Worm (Caenorhabditis elegans) whole organism, young adult: ENCODE results near the gene pdcd-2.

Experiments
- B0019.2 ChIP-seq: fragments of 200-800 bp; sonication (Bioruptor generic); conservative IDR thresholded peaks from 2 replicates; pipeline ENCODE4 v1.3.6; 2022; ENCODE audit warnings: missing genetic modification reagents, missing genetic modification characterization, missing compliant biosample characterization
- B0336.3 ChIP-seq: fragments of 200-800 bp; sonication (Bioruptor generic); IDR thresholded peaks from 2 replicates; pipeline ENCODE4 v1.3.6; 2022; ENCODE audit warnings: missing genetic modification characterization, missing compliant biosample characterization
- F10E7.11 ChIP-seq: sonication (generic microtip); optimal IDR thresholded peaks from 2 replicates; lab custom pipeline; 2017; ENCODE audit warnings: mild to moderate bottlenecking, missing genetic modification characterization, moderate library complexity, missing compliant biosample characterization
- F33H1.4 ChIP-seq: fragments of 200-800 bp; sonication (Bioruptor generic); IDR thresholded peaks from 2 replicates; pipeline ENCODE4 v1.3.6; 2022; ENCODE audit warnings: missing genetic modification reagents, missing genetic modification characterization, missing compliant biosample characterization
- F39B2.1 ChIP-seq: fragments of 200-800 bp; sonication (Bioruptor generic); IDR thresholded peaks from 2 replicates; pipeline ENCODE4 v1.3.6; 2022; ENCODE audit warnings: missing genetic modification reagents, missing genetic modification characterization, missing compliant biosample characterization
- F52B5.7 ChIP-seq: sonication (generic microtip); optimal IDR thresholded peaks from 2 replicates; lab custom pipeline; 2016; ENCODE audit warnings: mild to moderate bottlenecking, missing genetic modification characterization, missing compliant biosample characterization
- Y53F4B.3 ChIP-seq: fragments of 200-800 bp; sonication (Bioruptor generic); IDR thresholded peaks from 2 replicates; pipeline ENCODE4 v1.3.6; 2022; ENCODE audit warnings: missing genetic modification reagents, missing genetic modification characterization, missing compliant biosample characterization
- Y56A3A.18 ChIP-seq: fragments of 200-800 bp; sonication (Bioruptor generic); IDR thresholded peaks from 2 replicates; pipeline ENCODE4 v1.3.6; 2022; ENCODE audit warnings: missing genetic modification reagents, missing genetic modification characterization, missing compliant biosample characterization
- Y95B8A.8 ChIP-seq: fragments of 200-800 bp; sonication (Bioruptor generic); IDR thresholded peaks from 2 replicates; pipeline ENCODE4 v1.3.6; 2022; ENCODE audit warnings: missing genetic modification reagents, missing genetic modification characterization, missing compliant biosample characterization
- aptf-2 ChIP-seq: fragments of 200-800 bp; sonication (Bioruptor generic); conservative IDR thresholded peaks from 2 replicates; pipeline ENCODE4 v1.3.6; 2022; ENCODE audit warnings: missing genetic modification reagents, missing genetic modification characterization, missing compliant biosample characterization
- aptf-3 ChIP-seq: fragments of 200-800 bp; sonication (Bioruptor generic); IDR thresholded peaks from 2 replicates; pipeline ENCODE4 v1.3.6; 2022; ENCODE audit warnings: missing genetic modification characterization, missing compliant biosample characterization
- atf-7 ChIP-seq: sonication (generic microtip); optimal IDR thresholded peaks from 2 replicates; lab custom pipeline; 2017; ENCODE audit warnings: mild to moderate bottlenecking, missing genetic modification characterization, missing compliant biosample characterization
- attf-3 ChIP-seq: fragments of 200-800 bp; sonication (Bioruptor generic); conservative IDR thresholded peaks from 2 replicates; pipeline ENCODE4 v1.3.6; 2022; ENCODE audit warnings: missing genetic modification reagents, missing genetic modification characterization, missing compliant biosample characterization
- bed-1 ChIP-seq: fragments of 200-800 bp; sonication (Bioruptor generic); IDR thresholded peaks from 2 replicates; pipeline ENCODE4 v1.3.6; 2022; ENCODE audit warnings: missing genetic modification reagents, missing genetic modification characterization, missing compliant biosample characterization
- bed-2 ChIP-seq: fragments of 200-800 bp; sonication (Bioruptor generic); IDR thresholded peaks from 2 replicates; pipeline ENCODE4 v1.3.6; 2022; ENCODE audit warnings: missing genetic modification reagents, missing genetic modification characterization, missing compliant biosample characterization
- ceh-58 ChIP-seq: fragments of 200-800 bp; sonication (Bioruptor generic); IDR thresholded peaks from 2 replicates; pipeline ENCODE4 v1.3.6; 2022; ENCODE audit warnings: missing genetic modification characterization, missing compliant biosample characterization
- die-1 ChIP-seq: sonication (generic microtip); optimal IDR thresholded peaks from 2 replicates; lab custom pipeline; 2016; ENCODE audit warnings: missing genotype, mild to moderate bottlenecking, missing genetic modification characterization, missing compliant biosample characterization
- dpff-1 ChIP-seq: sonication (generic microtip); optimal IDR thresholded peaks from 2 replicates; lab custom pipeline; 2017; ENCODE audit warnings: mild to moderate bottlenecking, missing genetic modification characterization, missing compliant biosample characterization
- egrh-3 ChIP-seq: fragments of 200-800 bp; sonication (Bioruptor generic); IDR thresholded peaks from 2 replicates; pipeline ENCODE4 v1.3.6; 2022; ENCODE audit warnings: missing genetic modification reagents, missing genetic modification characterization, missing compliant biosample characterization
- ekl-4 ChIP-seq: fragments of 200-800 bp; sonication (Bioruptor generic); IDR thresholded peaks from 2 replicates; pipeline ENCODE4 v1.3.6; 2022; ENCODE audit warnings: missing genetic modification reagents, missing genetic modification characterization, missing compliant biosample characterization
- fkh-3 ChIP-seq: sonication (generic microtip); optimal IDR thresholded peaks from 2 replicates; lab custom pipeline; 2016; ENCODE audit warnings: mild to moderate bottlenecking, missing genetic modification characterization, missing compliant biosample characterization
- him-1 ChIP-seq: sonication (generic microtip); optimal IDR thresholded peaks from 2 replicates; lab custom pipeline; 2016; ENCODE audit warnings: missing genotype, missing genetic modification reagents, missing genetic modification characterization, missing compliant biosample characterization
- hmg-1.2 ChIP-seq: fragments of 200-800 bp; sonication (Bioruptor generic); IDR thresholded peaks from 2 replicates; pipeline ENCODE4 v1.3.6; 2022; ENCODE audit warnings: missing genetic modification reagents, missing genetic modification characterization, missing compliant biosample characterization
- hmg-20 ChIP-seq: fragments of 200-800 bp; sonication (Bioruptor generic); IDR thresholded peaks from 2 replicates; pipeline ENCODE4 v1.3.6; 2022; ENCODE audit warnings: missing genetic modification reagents, missing genetic modification characterization, missing compliant biosample characterization
- hrde-1 ChIP-seq: sonication (generic microtip); optimal IDR thresholded peaks from 2 replicates; lab custom pipeline; 2016; ENCODE audit warnings: missing genetic modification characterization, mild to moderate bottlenecking, missing compliant biosample characterization, moderate library complexity, missing genotype, missing genetic modification reagents, borderline replicate concordance
- lir-1 ChIP-seq: fragments of 200-800 bp; sonication (Bioruptor generic); conservative IDR thresholded peaks from 2 replicates; pipeline ENCODE4 v1.3.6; 2022; ENCODE audit warnings: missing genetic modification reagents, missing genetic modification characterization, missing compliant biosample characterization
- lsy-27 ChIP-seq: sonication (generic microtip); optimal IDR thresholded peaks from 2 replicates; lab custom pipeline; 2017; ENCODE audit warnings: missing genetic modification characterization, mild to moderate bottlenecking, missing compliant biosample characterization, antibody characterized with exemption, missing genotype, borderline replicate concordance; ENCODE audit not compliant: insufficient read depth
- madf-10 ChIP-seq: sonication (generic microtip); optimal IDR thresholded peaks from 2 replicates; lab custom pipeline; 2016; ENCODE audit warnings: mild to moderate bottlenecking, missing genetic modification characterization, missing compliant biosample characterization
- madf-8 ChIP-seq: fragments of 200-800 bp; sonication (Bioruptor generic); conservative IDR thresholded peaks from 2 replicates; pipeline ENCODE4 v1.3.6; 2022; ENCODE audit warnings: missing genetic modification reagents, missing genetic modification characterization, missing compliant biosample characterization
- mel-28 ChIP-seq: sonication (generic microtip); optimal IDR thresholded peaks from 2 replicates; lab custom pipeline; 2016; ENCODE audit warnings: borderline replicate concordance, mild to moderate bottlenecking, missing genetic modification characterization, missing compliant biosample characterization
- nfya-2 ChIP-seq: fragments of 200-800 bp; sonication (Bioruptor generic); IDR thresholded peaks from 2 replicates; pipeline ENCODE4 v1.3.6; 2022; ENCODE audit warnings: missing genetic modification reagents, missing genetic modification characterization, missing compliant biosample characterization
- nfyb-1 ChIP-seq: fragments of 200-800 bp; sonication (Bioruptor generic); IDR thresholded peaks from 2 replicates; pipeline ENCODE4 v1.3.6; 2022; ENCODE audit warnings: missing genetic modification reagents, missing genetic modification characterization, missing compliant biosample characterization
- pbrm-1 ChIP-seq: fragments of 200-800 bp; sonication (Bioruptor generic); IDR thresholded peaks from 2 replicates; pipeline ENCODE4 v1.3.6; 2022; ENCODE audit warnings: missing genetic modification reagents, missing genetic modification characterization, missing compliant biosample characterization
- pha-4 ChIP-seq: fragments of 150-350 bp; sonication (generic microtip); optimal IDR thresholded peaks from 2 replicates; lab custom pipeline; 2014; ENCODE audit warnings: missing biosample characterization, missing genetic modification reagents, missing genetic modification characterization
- sdz-38 ChIP-seq: sonication (generic microtip); optimal IDR thresholded peaks from 2 replicates; lab custom pipeline; 2016; ENCODE audit warnings: missing genotype, missing genetic modification characterization, missing compliant biosample characterization
- snpc-1.3 ChIP-seq: sonication (generic microtip); optimal IDR thresholded peaks from 2 replicates; lab custom pipeline; 2017; ENCODE audit warnings: missing genetic modification characterization, mild to moderate bottlenecking, missing compliant biosample characterization, antibody characterized with exemption, moderate library complexity, missing genotype, missing genetic modification reagents; ENCODE audit not compliant: insufficient read depth
- snpc-4 ChIP-seq, 5 experiments: fragments of 150-350 bp in 1 of 5; sonication (generic microtip) in 4 of 5; optimal IDR thresholded peaks; 2 replicates each; lab custom pipeline; 2014 to 2018; ENCODE audit warnings: missing genetic modification characterization in 5 of 5, missing biosample characterization in 3 of 5, antibody characterized with exemption in 2 of 5, mild to moderate bottlenecking in 2 of 5, missing compliant biosample characterization in 2 of 5, missing genotype in 2 of 5, moderate library complexity in 2 of 5, missing genetic modification reagents in 1 of 5
- sptf-2 ChIP-seq: fragments of 200-800 bp; sonication (Bioruptor generic); optimal IDR thresholded peaks from 2 replicates; lab custom pipeline; 2018; ENCODE audit warnings: mild to moderate bottlenecking, missing genetic modification characterization, missing compliant biosample characterization
- tbp1 ChIP-seq: fragments of 200-800 bp; sonication (Bioruptor generic); optimal IDR thresholded peaks from 2 replicates; lab custom pipeline; 2018; ENCODE audit warnings: mild to moderate bottlenecking, missing genetic modification characterization, missing compliant biosample characterization
- tbx-9 ChIP-seq: sonication (generic microtip); optimal IDR thresholded peaks from 2 replicates; lab custom pipeline; 2016; ENCODE audit warnings: borderline replicate concordance, missing genetic modification characterization, inconsistent platforms, missing compliant biosample characterization
- unc-62 ChIP-seq: fragments of 150-350 bp; optimal IDR thresholded peaks from 2 replicates; lab custom pipeline; 2014; ENCODE audit warnings: missing biosample characterization, missing genetic modification reagents, missing genetic modification characterization
- xnd-1 ChIP-seq: sonication (generic microtip); optimal IDR thresholded peaks from 2 replicates; lab custom pipeline; 2016; ENCODE audit warnings: missing genotype, missing genetic modification reagents, missing genetic modification characterization, missing compliant biosample characterization
- zim-3 ChIP-seq: sonication (generic microtip); optimal IDR thresholded peaks from 2 replicates; lab custom pipeline; 2017; ENCODE audit warnings: mild to moderate bottlenecking, missing genetic modification characterization, moderate library complexity, missing compliant biosample characterization
- ztf-6 ChIP-seq: fragments of 200-800 bp; sonication (Bioruptor generic); IDR thresholded peaks from 2 replicates; pipeline ENCODE4 v1.3.6; 2022; ENCODE audit warnings: missing genetic modification reagents, missing genetic modification characterization, missing compliant biosample characterization

The pdcd-2 gene

DNA sequence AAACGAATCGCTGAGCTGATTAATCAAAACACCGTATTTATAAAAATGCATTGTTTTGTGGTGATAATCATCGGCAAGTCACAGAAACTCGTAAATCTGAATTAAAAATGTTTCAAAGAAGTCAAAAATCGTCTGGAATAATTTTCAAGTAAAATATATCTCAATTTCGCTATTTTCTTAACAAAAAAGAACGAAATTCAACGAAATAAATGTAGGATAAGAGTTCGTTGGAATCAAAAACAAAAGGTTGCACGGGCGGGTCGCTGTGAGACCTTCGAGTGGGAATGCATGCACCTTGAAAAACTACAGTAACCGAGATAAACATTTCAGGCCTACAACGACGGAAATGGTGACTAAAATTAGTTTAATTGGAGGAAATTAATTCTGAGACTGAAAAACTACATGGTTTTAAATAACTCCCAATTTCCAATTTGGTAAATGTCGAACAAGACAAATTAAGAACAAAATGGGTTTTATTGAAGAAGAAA is 16.5 kb upstream of the pdcd-2 start, which contains the start of gene C28A5.1 (continued):
- TF ChIP-seq attf-3 (GFP tag; lab: Robert Waterston, UW), result no peak
- no peak for TF ChIP-seq F39B2.1 (GFP tag; lab: Robert Waterston, UW)
- TF ChIP-seq dpff-1, result no peak
- peak; percentile 91 for TF ChIP-seq xnd-1 (tag; lab: Kevin White, UChicago)
- no peak for TF ChIP-seq unc-62 (GFP tag; lab: Kevin White, UChicago)
- peak; percentile 86 for TF ChIP-seq him-1 (tag; lab: Kevin White, UChicago)
- TF ChIP-seq F33H1.4 (GFP tag; lab: Robert Waterston, UW), result peak; percentile 95
- TF ChIP-seq tbp1 (GFP tag; lab: Kevin White, UChicago), result peak; percentile 39
- no peak for TF ChIP-seq bed-2 (GFP tag; lab: Robert Waterston, UW)
- no peak for TF ChIP-seq hmg-20 (GFP tag; lab: Robert Waterston, UW)
- TF ChIP-seq tbx-9, result no peak
- no peak for TF ChIP-seq nfya-2 (GFP tag; lab: Robert Waterston, UW)
- no peak for TF ChIP-seq lsy-27 (tag; lab: Kevin White, UChicago)
- peak; percentile 81 for TF ChIP-seq snpc-1.3 (tag; lab: Kevin White, UChicago)

DNA sequence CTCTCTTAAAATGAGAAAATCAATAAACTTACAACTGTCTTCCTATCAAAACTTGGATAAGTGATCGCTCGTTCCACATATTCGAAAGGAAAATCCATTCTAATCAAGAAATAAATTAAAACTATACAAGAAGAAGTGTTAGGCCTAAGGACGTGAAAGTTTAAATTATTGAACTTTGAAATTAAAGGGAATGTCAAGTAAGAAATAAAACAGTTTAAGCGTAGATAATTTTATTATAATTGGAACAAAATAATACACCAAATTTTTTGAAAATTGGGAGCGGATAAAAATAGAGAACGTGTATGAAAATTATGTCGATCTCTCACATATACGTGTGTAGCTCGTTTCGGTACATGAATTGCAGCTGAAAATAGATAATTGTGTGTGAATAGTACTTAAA is 11.5 kb upstream of the pdcd-2 start, which contains the start of gene C28A5.6:
TSS of gene C28A5.6 (minus strand) at position 101 of the 400 bp plus-strand sequence.
- TF ChIP-seq Y56A3A.18 (no peak), pha-4 (no peak), sptf-2 (GFP tag; lab: Kevin White, UChicago) (no peak), lsy-27 (tag; lab: Kevin White, UChicago) (no peak)

DNA sequence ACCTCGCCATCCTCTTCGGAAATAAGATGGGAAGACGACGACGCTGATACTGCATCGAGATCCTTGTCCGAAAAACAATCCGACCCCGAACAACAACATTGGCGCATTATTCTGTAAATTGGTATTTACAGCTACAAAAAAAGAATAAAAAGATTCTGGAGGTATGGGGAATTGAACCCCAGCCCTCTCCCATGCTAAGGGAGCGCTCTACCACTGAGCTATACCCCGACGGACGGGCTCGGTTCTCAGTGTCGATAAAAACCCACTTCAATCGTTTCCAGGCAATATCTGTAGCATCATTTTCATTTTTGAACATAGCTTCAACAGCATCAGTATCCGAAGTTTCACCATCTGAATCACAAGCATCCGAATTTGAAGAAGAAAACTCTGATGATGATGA is 10.9 kb upstream of the pdcd-2 start:
- TF ChIP-seq F10E7.11 (tag; lab: Kevin White, UChicago) (no peak), Y95B8A.8 (GFP tag; lab: Robert Waterston, UW) (no peak), ceh-58 (GFP tag; lab: Robert Waterston, UW) (0 out of 2 replicates have a peak, but pooled peaks have one; percentile 57), nfyb-1 (GFP tag; lab: Robert Waterston, UW) (peak; percentile 73), fkh-3 (no peak), die-1 (tag; lab: Kevin White, UChicago) (peak; percentile 63), ekl-4 (GFP tag; lab: Robert Waterston, UW) (peak; percentile 47; the same call in 1 of the 2 replicates), B0019.2 (GFP tag; lab: Robert Waterston, UW) (no peak), atf-7 (tag; lab: Kevin White, UChicago) (no peak), Y53F4B.3 (GFP tag; lab: Robert Waterston, UW) (no peak), lir-1 (GFP tag; lab: Robert Waterston, UW) (no peak), egrh-3 (GFP tag; lab: Robert Waterston, UW) (peak; percentile 42), him-1 (tag; lab: Kevin White, UChicago) (peak; percentile 54), aptf-3 (GFP tag; lab: Robert Waterston, UW) (no peak), ztf-6 (no peak), pbrm-1 (GFP tag; lab: Robert Waterston, UW) (peak; percentile 42; the same call in 1 of the 2 replicates), madf-10 (tag; lab: Kevin White, UChicago) (no peak), sdz-38 (tag; lab: Kevin White, UChicago) (no peak), madf-8 (GFP tag; lab: Robert Waterston, UW) (peak; percentile 61), snpc-4 (GFP tag; optimal IDR thresholded peaks at IDR 0.05; lab: Kevin White, UChicago) (no peak), snpc-4 (tag; optimal IDR thresholded peaks at IDR 0.05; lab: Kevin White, UChicago) (peak; percentile 7 to 87 (median 58)), B0336.3 (GFP tag; lab: Robert Waterston, UW) (peak; percentile 20; the same call in 1 of the 2 replicates), bed-1 (GFP tag; lab: Robert Waterston, UW) (0 out of 2 replicates have a peak, but pooled peaks have one; percentile 59), mel-28 (tag; lab: Kevin White, UChicago) (no peak), zim-3 (tag; lab: Kevin White, UChicago) (peak; percentile 46), hmg-1.2 (peak; percentile 54), F52B5.7 (tag; lab: Kevin White, UChicago) (peak; percentile 29), F33H1.4 (GFP tag; lab: Robert Waterston, UW) (peak; percentile 7; the same call in 1 of the 2 replicates), aptf-2 (no peak), hrde-1 (no peak)
